Worm (Caenorhabditis elegans) whole organism, L4 larva: Measurements from ENCODE around the gene atgl-1.
A peak's percentile ranks its signal among the peaks of the same experiment; 100 is the strongest.

ENCODE experiments used
- D1046.2 ChIP-seq: fragments of 200-800 bp; sonication (Bioruptor generic); IDR thresholded peaks from 2 replicates; pipeline ENCODE4 v1.3.6; 2022; ENCODE audit warnings: missing genetic modification characterization, missing compliant biosample characterization
- F10B5.3 ChIP-seq: sonication (generic microtip); optimal IDR thresholded peaks from 2 replicates; lab custom pipeline; 2016; ENCODE audit warnings: mild to moderate bottlenecking, missing genetic modification characterization, missing compliant biosample characterization
- T20F7.1 ChIP-seq: fragments of 200-800 bp; sonication (Bioruptor generic); optimal IDR thresholded peaks from 2 replicates; lab custom pipeline; 2018; ENCODE audit warnings: mild to moderate bottlenecking, missing genetic modification characterization, missing compliant biosample characterization
- T26A8.4 ChIP-seq: fragments of 200-800 bp; sonication (Bioruptor generic); IDR thresholded peaks from 2 replicates; pipeline ENCODE4 v1.3.6; 2022; ENCODE audit warnings: missing genetic modification characterization, missing compliant biosample characterization
- aha-1 ChIP-seq: fragments of 150-350 bp; peaks from one replicate; lab custom pipeline; 2014; ENCODE audit warnings: missing biosample characterization, missing genetic modification characterization
- ama-1 ChIP-seq: fragments of 150-350 bp; optimal IDR thresholded peaks from 2 replicates; lab custom pipeline; 2014; ENCODE audit warnings: inconsistent platforms, mixed read lengths
- ceh-20 ChIP-seq: fragments of 200-800 bp; sonication (Bioruptor generic); IDR thresholded peaks from 2 replicates; pipeline ENCODE4 v1.3.6; 2022; ENCODE audit warnings: missing genetic modification reagents, missing genetic modification characterization, missing compliant biosample characterization
- ceh-44 ChIP-seq: fragments of 200-800 bp; sonication (Bioruptor generic); IDR thresholded peaks from 2 replicates; pipeline ENCODE4 v1.3.6; 2022; ENCODE audit warnings: missing genetic modification reagents, missing genetic modification characterization, missing compliant biosample characterization
- ceh-82 ChIP-seq: sonication (generic microtip); optimal IDR thresholded peaks from 2 replicates; lab custom pipeline; 2017; ENCODE audit warnings: missing biosample characterization, missing genetic modification characterization
- cey-2 ChIP-seq: sonication (generic microtip); optimal IDR thresholded peaks from 3 replicates; lab custom pipeline; 2017; ENCODE audit warnings: missing genetic modification characterization, mild to moderate bottlenecking, missing compliant biosample characterization, antibody characterized with exemption, borderline replicate concordance; ENCODE audit not compliant: insufficient read depth
- daf-16 ChIP-seq, 3 experiments: sonication (generic microtip); optimal IDR thresholded peaks; 2 replicates each; lab custom pipeline; 2016 to 2017; ENCODE audit warnings: missing genetic modification characterization in 3 of 3, missing genetic modification reagents in 3 of 3, mild to moderate bottlenecking in 2 of 3, missing compliant biosample characterization in 2 of 3, missing biosample characterization in 1 of 3, moderate library complexity in 1 of 3
- daf-8 ChIP-seq: fragments of 200-800 bp; sonication (Bioruptor generic); IDR thresholded peaks from 2 replicates; pipeline ENCODE4 v1.3.6; 2022; ENCODE audit warnings: missing genetic modification characterization, missing compliant biosample characterization
- dmd-6 ChIP-seq: fragments of 200-800 bp; sonication (Bioruptor generic); IDR thresholded peaks from 2 replicates; pipeline ENCODE4 v1.3.6; 2022; ENCODE audit warnings: missing genetic modification reagents, missing genetic modification characterization, missing compliant biosample characterization
- dmd-9 ChIP-seq: fragments of 200-800 bp; sonication (Bioruptor generic); IDR thresholded peaks from 2 replicates; pipeline ENCODE4 v1.3.6; 2022; ENCODE audit warnings: missing genetic modification reagents, missing genetic modification characterization, missing compliant biosample characterization
- dpl-1 ChIP-seq: fragments of 150-350 bp; optimal IDR thresholded peaks from 2 replicates; lab custom pipeline; 2014; ENCODE audit warnings: missing biosample characterization, missing genetic modification reagents, missing genetic modification characterization
- dve-1 ChIP-seq: sonication (generic microtip); optimal IDR thresholded peaks from 2 replicates; lab custom pipeline; 2017; ENCODE audit warnings: antibody characterized with exemption, mild to moderate bottlenecking, missing genetic modification characterization, missing compliant biosample characterization; ENCODE audit not compliant: insufficient read depth
- hif-1 ChIP-seq, 2 experiments: sonication (generic microtip); optimal IDR thresholded peaks; 2 replicates each; lab custom pipeline; 2016 to 2017; ENCODE audit warnings: missing compliant biosample characterization in 2 of 2, missing genetic modification characterization in 2 of 2, missing genetic modification reagents in 2 of 2, missing genotype in 2 of 2, mild to moderate bottlenecking in 1 of 2
- hlh-11 ChIP-seq: fragments of 200-800 bp; sonication (Bioruptor generic); optimal IDR thresholded peaks from 2 replicates; lab custom pipeline; 2018; ENCODE audit warnings: mild to moderate bottlenecking, missing genetic modification characterization, missing compliant biosample characterization
- hlh-30 ChIP-seq: sonication (generic microtip); optimal IDR thresholded peaks from 2 replicates; lab custom pipeline; 2017; ENCODE audit warnings: antibody characterized with exemption, mild to moderate bottlenecking, missing genetic modification characterization, missing compliant biosample characterization; ENCODE audit not compliant: insufficient read depth
- hmg-1.1 ChIP-seq: fragments of 200-800 bp; sonication (Bioruptor generic); IDR thresholded peaks from 2 replicates; pipeline ENCODE4 v1.3.6; 2022; ENCODE audit warnings: missing genetic modification reagents, missing genetic modification characterization, missing compliant biosample characterization
- jun-1 ChIP-seq: fragments of 150-350 bp; optimal IDR thresholded peaks from 2 replicates; lab custom pipeline; 2014; ENCODE audit warnings: missing biosample characterization, missing genetic modification reagents, missing genetic modification characterization
- lin-1 ChIP-seq: fragments of 200-800 bp; sonication (Bioruptor generic); IDR thresholded peaks from 2 replicates; pipeline ENCODE4 v1.3.6; 2022; ENCODE audit warnings: missing genetic modification reagents, missing genetic modification characterization, missing compliant biosample characterization
- lin-13 ChIP-seq: fragments of 150-350 bp; optimal IDR thresholded peaks from 2 replicates; lab custom pipeline; 2014; ENCODE audit warnings: missing biosample characterization, missing genetic modification reagents, missing genetic modification characterization
- lin-38 ChIP-seq: fragments of 200-800 bp; sonication (Bioruptor generic); IDR thresholded peaks from 2 replicates; pipeline ENCODE4 v1.3.6; 2022; ENCODE audit warnings: missing genetic modification reagents, missing genetic modification characterization, missing compliant biosample characterization
- lir-3 ChIP-seq: sonication (generic microtip); optimal IDR thresholded peaks from 2 replicates; lab custom pipeline; 2016; ENCODE audit warnings: mild to moderate bottlenecking, missing genetic modification characterization, missing compliant biosample characterization
- lsy-2 ChIP-seq, 2 experiments: fragments of 150-350 bp in 1 of 2; sonication (generic microtip) in 1 of 2; optimal IDR thresholded peaks; 2 replicates each; lab custom pipeline; 2014 to 2017; ENCODE audit warnings: missing biosample characterization in 2 of 2, missing genetic modification characterization in 2 of 2
- mdl-1 ChIP-seq, 2 experiments: fragments of 150-350 bp in 1 of 2; sonication (generic microtip) in 1 of 2; optimal IDR thresholded peaks; 2 replicates each; lab custom pipeline; 2014 to 2017; ENCODE audit warnings: missing biosample characterization in 2 of 2, missing genetic modification characterization in 2 of 2
- mep-1 ChIP-seq: fragments of 150-350 bp; sonication (generic microtip); optimal IDR thresholded peaks from 3 replicates; lab custom pipeline; 2014; ENCODE audit warnings: missing biosample characterization, missing genetic modification characterization
- mes-2 ChIP-seq: sonication (generic microtip); optimal IDR thresholded peaks from 2 replicates; lab custom pipeline; 2016; ENCODE audit warnings: missing genotype, mild to moderate bottlenecking, missing genetic modification characterization, missing compliant biosample characterization; ENCODE audit not compliant: poor library complexity, severe bottlenecking
- mxl-3 ChIP-seq: fragments of 200-800 bp; sonication (Bioruptor generic); optimal IDR thresholded peaks from 2 replicates; lab custom pipeline; 2018; ENCODE audit warnings: mild to moderate bottlenecking, missing genetic modification characterization, missing compliant biosample characterization
- nhr-10 ChIP-seq: fragments of 150-350 bp; optimal IDR thresholded peaks from 2 replicates; lab custom pipeline; 2014; ENCODE audit warnings: missing biosample characterization, missing genetic modification characterization
- nhr-102 ChIP-seq: sonication (generic microtip); optimal IDR thresholded peaks from 2 replicates; lab custom pipeline; 2016; ENCODE audit warnings: mild to moderate bottlenecking, missing genetic modification characterization, moderate library complexity, missing compliant biosample characterization
- nhr-11 ChIP-seq: fragments of 150-350 bp; optimal IDR thresholded peaks from 2 replicates; lab custom pipeline; 2014; ENCODE audit warnings: missing biosample characterization, missing genetic modification characterization
- nhr-28 ChIP-seq: fragments of 150-350 bp; optimal IDR thresholded peaks from 2 replicates; lab custom pipeline; 2014; ENCODE audit warnings: missing biosample characterization, missing genetic modification characterization
- nhr-42 ChIP-seq: fragments of 200-800 bp; sonication (Bioruptor generic); IDR thresholded peaks from 2 replicates; pipeline ENCODE4 v1.3.6; 2022; ENCODE audit warnings: missing genetic modification characterization, missing compliant biosample characterization
- nhr-48 ChIP-seq: sonication (generic microtip); optimal IDR thresholded peaks from 2 replicates; lab custom pipeline; 2016; ENCODE audit warnings: mild to moderate bottlenecking, missing genetic modification characterization, missing compliant biosample characterization
- nhr-6 ChIP-seq: fragments of 150-350 bp; optimal IDR thresholded peaks from 2 replicates; lab custom pipeline; 2014; ENCODE audit warnings: missing biosample characterization, missing genetic modification characterization
- nhr-76 ChIP-seq: fragments of 150-350 bp; optimal IDR thresholded peaks from 2 replicates; lab custom pipeline; 2014; ENCODE audit warnings: missing biosample characterization, missing genetic modification characterization
- nhr-77 ChIP-seq: fragments of 150-350 bp; optimal IDR thresholded peaks from 2 replicates; lab custom pipeline; 2014; ENCODE audit warnings: missing biosample characterization, missing genetic modification characterization
- pqm-1 ChIP-seq: sonication (generic microtip); optimal IDR thresholded peaks from 2 replicates; lab custom pipeline; 2017; ENCODE audit warnings: missing biosample characterization, missing genetic modification characterization
- skn-1 ChIP-seq: fragments of 150-350 bp; optimal IDR thresholded peaks from 2 replicates; lab custom pipeline; 2014; ENCODE audit warnings: missing biosample characterization, missing genetic modification characterization
- tra-1 ChIP-seq: fragments of 200-800 bp; sonication (Bioruptor generic); IDR thresholded peaks from 2 replicates; pipeline ENCODE4 v1.3.6; 2022; ENCODE audit warnings: missing genetic modification reagents, missing genetic modification characterization, missing compliant biosample characterization
- zip-11 ChIP-seq: fragments of 200-800 bp; sonication (Bioruptor generic); IDR thresholded peaks from 2 replicates; pipeline ENCODE4 v1.3.6; 2022; ENCODE audit warnings: missing genetic modification characterization, missing compliant biosample characterization
- zip-2 ChIP-seq: fragments of 150-350 bp; optimal IDR thresholded peaks from 2 replicates; lab custom pipeline; 2014; ENCODE audit warnings: missing biosample characterization, missing genetic modification characterization
- ztf-7 ChIP-seq: fragments of 150-350 bp; optimal IDR thresholded peaks from 2 replicates; lab custom pipeline; 2014; ENCODE audit warnings: missing biosample characterization, missing genetic modification characterization

atgl-1 gene

ce11 chrIII:6449854-6450253, 30.6 kb upstream of the atgl-1 start:
- TF ChIP-seq aha-1 (peak; percentile 96), daf-8 (GFP tag; lab: Robert Waterston, UW) (no peak), nhr-102 (peak; percentile 4), T20F7.1 (no peak)

- TF ChIP-seq skn-1 (tag; lab: Kevin White, UChicago) (no peak), mdl-1 (tag; optimal IDR thresholded peaks at IDR 0.05; lab: Kevin White, UChicago) (peak; percentile 57 to 93), nhr-10 (tag; lab: Kevin White, UChicago) (peak; percentile 22), dve-1 (peak; percentile 79), pqm-1 (tag; lab: Kevin White, UChicago) (peak; percentile 1), lin-13 (peak; percentile 52), dmd-9 (no peak), nhr-76 (tag; lab: Kevin White, UChicago) (no peak), tra-1 (peak; percentile 82), ceh-20 (GFP tag; lab: Robert Waterston, UW) (no peak), zip-2 (tag; lab: Kevin White, UChicago) (no peak), D1046.2 (GFP tag; lab: Robert Waterston, UW) (no peak), nhr-11 (peak; percentile 78), hif-1 (tag; optimal IDR thresholded peaks at IDR 0.05; lab: Kevin White, UChicago) (peak; percentile 6 to 63), ceh-82 (tag; lab: Kevin White, UChicago) (no peak), lin-38 (peak; percentile 50), nhr-102 (peak; percentile 26), F10B5.3 (tag; lab: Kevin White, UChicago) (no peak), mxl-3 (peak; percentile 89), ceh-44 (no peak), mep-1 (tag; lab: Kevin White, UChicago) (peak; percentile 61), ama-1 (peak; percentile 7), nhr-28 (tag; lab: Kevin White, UChicago) (peak; percentile 93), nhr-6 (peak; percentile 33), T20F7.1 (peak; percentile 53), dmd-6 (GFP tag; lab: Robert Waterston, UW) (peak; percentile 78), hlh-30 (tag; lab: Kevin White, UChicago) (peak; percentile 82), lsy-2 (tag; optimal IDR thresholded peaks at IDR 0.05; lab: Kevin White, UChicago) (peak in 1 of 2 experiments; percentile 73), T26A8.4 (GFP tag; lab: Robert Waterston, UW) (0 out of 2 replicates have a peak, but pooled peaks have one; percentile 26), hlh-11 (tag; lab: Kevin White, UChicago) (peak; percentile 89), lir-3 (tag; lab: Kevin White, UChicago) (no peak), nhr-48 (tag; lab: Kevin White, UChicago) (peak; percentile 89), jun-1 (tag; lab: Kevin White, UChicago) (peak; percentile 36), cey-2 (peak; percentile 24), zip-11 (GFP tag; lab: Robert Waterston, UW) (no peak), ztf-7 (tag; lab: Kevin White, UChicago) (no peak), hmg-1.1 (peak; percentile 54), mes-2 (tag; lab: Kevin White, UChicago) (peak; percentile 52), nhr-42 (GFP tag; lab: Robert Waterston, UW) (0 out of 2 replicates have a peak, but pooled peaks have one; percentile 22), lin-1 (GFP tag; lab: Robert Waterston, UW) (peak; percentile 39; the same call in 1 of the 2 replicates), aha-1 (peak; percentile 98), daf-16 (GFP tag; optimal IDR thresholded peaks at IDR 0.05; lab: Kevin White, UChicago) (peak; percentile 51 to 55), daf-16 (tag; optimal IDR thresholded peaks at IDR 0.05; lab: Kevin White, UChicago) (peak; percentile 57), nhr-77 (tag; lab: Kevin White, UChicago) (peak; percentile 44), dpl-1 (GFP tag; lab: Kevin White, UChicago) (peak; percentile 33)
These were observed 28.3 kb upstream of the atgl-1 start for ce11 chrIII:6447521-6447920.
